Worm (Caenorhabditis elegans) whole organism, L4 larva: ENCODE data around the gene F27B3.6.

Source experiments
- T26A8.4 ChIP-seq: fragments of 200-800 bp; sonication (Bioruptor generic); IDR thresholded peaks from 2 replicates; pipeline ENCODE4 v1.3.6; 2022; ENCODE audit warnings: missing genetic modification characterization, missing compliant biosample characterization
- egl-27 ChIP-seq: sonication (generic microtip); optimal IDR thresholded peaks from 3 replicates; lab custom pipeline; 2017; ENCODE audit warnings: missing biosample characterization, missing genetic modification reagents, missing genetic modification characterization

DNA sequence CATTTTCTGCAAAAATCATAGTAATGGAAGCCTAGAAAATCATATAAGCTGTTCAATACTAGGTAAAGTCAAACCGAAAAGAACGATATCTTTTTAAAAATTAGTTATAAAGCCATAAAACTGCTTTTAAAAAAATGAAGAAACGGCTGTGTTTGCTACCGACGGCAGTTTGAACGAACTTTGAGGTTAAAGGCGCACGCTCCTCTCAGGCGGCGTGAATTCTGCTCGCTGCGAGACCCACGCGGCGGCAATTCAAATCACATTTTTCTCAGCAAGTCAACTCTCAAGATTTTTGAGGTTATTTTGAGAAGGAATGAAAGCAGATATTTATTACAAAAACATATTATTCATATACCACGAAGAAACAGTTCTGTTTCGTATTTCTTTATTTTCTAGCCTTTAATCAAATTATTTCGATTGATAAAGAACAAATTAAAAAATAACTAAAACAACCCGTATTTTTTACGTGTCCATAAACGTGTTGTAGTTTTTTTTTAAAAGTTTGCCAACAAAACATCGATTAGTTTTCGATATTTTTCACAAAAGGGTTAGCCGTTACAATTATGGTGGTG lies 29.8 kb upstream of the F27B3.6 start, which contains the start of the genes mdh-2 and F20H11.4:
- no peak for TF ChIP-seq T26A8.4
- TF ChIP-seq egl-27 (tag; lab: Kevin White, UChicago): no peak
